Worm (Caenorhabditis elegans): ENCODE results near the gene ZC239.16.

DNA sequence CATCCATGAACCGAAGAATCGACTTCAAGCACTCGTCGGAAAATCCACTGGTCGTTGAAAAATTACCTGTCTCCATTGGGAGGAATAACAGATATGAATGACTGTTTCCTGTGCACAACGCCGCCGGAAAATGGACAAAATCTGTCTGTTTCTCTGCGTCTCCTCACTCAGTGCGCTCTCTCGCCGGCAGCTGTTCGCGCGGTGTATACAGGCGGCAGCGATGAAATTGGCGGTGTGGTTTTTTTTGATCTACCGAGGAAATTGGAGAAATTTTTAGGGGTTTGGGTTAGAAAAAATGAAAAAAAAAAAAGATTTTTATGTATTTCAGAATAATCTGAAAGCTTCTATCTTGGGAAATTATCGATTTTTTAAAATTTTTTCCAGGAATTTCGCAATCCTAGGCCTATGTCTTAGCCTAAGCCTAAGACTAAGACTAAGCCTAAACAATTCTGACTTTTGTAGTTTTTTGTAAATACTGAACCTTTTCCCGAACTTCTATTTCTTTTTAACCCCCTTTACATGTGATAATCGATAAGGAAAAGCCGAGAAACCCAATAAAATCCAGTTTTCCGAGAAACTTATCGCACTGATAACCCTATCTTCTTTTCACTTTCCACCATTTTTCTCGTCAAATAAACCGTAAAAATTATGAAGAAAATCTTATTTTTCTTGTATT is 23.1 kb upstream of the ZC239.16 start, which contains the start of the genes fbxc-50 and C17F4.2:
- TF ChIP-seq eor-1 (tag; optimal IDR thresholded peaks at IDR 0.05) (no peak), zag-1 (tag; optimal IDR thresholded peaks at IDR 0.05) (no peak), elt-1 (tag; optimal IDR thresholded peaks at IDR 0.05) (no peak), nhr-28 (tag; optimal IDR thresholded peaks at IDR 0.05) (no peak), fkh-10 (GFP tag; optimal IDR thresholded peaks at IDR 0.05) (no peak), hmg-11 (tag; optimal IDR thresholded peaks at IDR 0.05) (no peak), snpc-4 (tag; optimal IDR thresholded peaks at IDR 0.05) (no peak), elt-3 (tag; optimal IDR thresholded peaks at IDR 0.05) (no peak), ama-1 (optimal IDR thresholded peaks at IDR 0.05) (no peak), fos-1 (tag; optimal IDR thresholded peaks at IDR 0.05) (no peak), nhr-237 (tag; optimal IDR thresholded peaks at IDR 0.05) (no peak), ztf-11 (tag; optimal IDR thresholded peaks at IDR 0.05) (no peak), skn-1 (tag; optimal IDR thresholded peaks at IDR 0.05) (no peak)

Data from whole organism, L3 larva.